Fruit fly (Drosophila melanogaster) whole organism, embryonic: Measurements from ENCODE around the gene CG9733.

Experiments used
- Adf1 ChIP-seq: fragments of 200-800 bp; sonication (Bioruptor generic); IDR thresholded peaks from 2 replicates; pipeline ENCODE4 v1.3.6; 2022; ENCODE audit warnings: missing biosample characterization, missing genetic modification characterization
- Aef1 ChIP-seq: fragments of 200-800 bp; sonication (Bioruptor generic); IDR thresholded peaks from 3 replicates; pipeline ENCODE4 v1.3.6; 2022; ENCODE audit warnings: missing biosample characterization, missing genetic modification characterization
- Atf6 ChIP-seq: fragments of 200-800 bp; sonication (Bioruptor generic); IDR thresholded peaks from 2 replicates; pipeline ENCODE4 v1.3.6; 2022; ENCODE audit warnings: missing biosample characterization, missing genetic modification characterization
- BtbVII ChIP-seq: fragments of 200-800 bp; sonication (Bioruptor generic); optimal IDR thresholded peaks from 3 replicates; lab custom pipeline; 2017; ENCODE audit warnings: missing biosample characterization, mild to moderate bottlenecking, missing genetic modification characterization
- CG11398 ChIP-seq: fragments of 200-800 bp; sonication (Bioruptor generic); optimal IDR thresholded peaks from 2 replicates; lab custom pipeline; 2016; ENCODE audit warnings: missing biosample characterization, missing genetic modification characterization
- CG11504 ChIP-seq: fragments of 200-800 bp; sonication (Bioruptor generic); optimal IDR thresholded peaks from 3 replicates; lab custom pipeline; 2019; ENCODE audit warnings: missing biosample characterization, mild to moderate bottlenecking, missing genetic modification characterization, moderate library complexity
- CG12155 ChIP-seq: fragments of 200-800 bp; sonication (Bioruptor generic); optimal IDR thresholded peaks from 3 replicates; lab custom pipeline; 2016; ENCODE audit warnings: missing biosample characterization, missing genetic modification characterization
- CG1233 ChIP-seq: fragments of 200-800 bp; sonication (Bioruptor generic); optimal IDR thresholded peaks from 4 replicates; lab custom pipeline; 2018; ENCODE audit warnings: missing biosample characterization, mild to moderate bottlenecking, missing genetic modification characterization
- CG12942 ChIP-seq: fragments of 200-800 bp; sonication (Bioruptor generic); optimal IDR thresholded peaks from 3 replicates; lab custom pipeline; 2016; ENCODE audit warnings: missing biosample characterization, missing genetic modification characterization
- CG14050 ChIP-seq: fragments of 200-800 bp; sonication (Bioruptor generic); IDR thresholded peaks from 3 replicates; pipeline ENCODE4 v1.3.6; 2022; ENCODE audit warnings: missing biosample characterization, missing genetic modification characterization
- CG14441 ChIP-seq: fragments of 200-800 bp; sonication (Bioruptor generic); IDR thresholded peaks from 2 replicates; pipeline ENCODE4 v1.3.6; 2022; ENCODE audit warnings: missing biosample characterization, missing genetic modification characterization
- CG14965 ChIP-seq: fragments of 200-800 bp; sonication (Bioruptor generic); optimal IDR thresholded peaks from 2 replicates; lab custom pipeline; 2016; ENCODE audit warnings: missing biosample characterization, missing genetic modification characterization, borderline replicate concordance
- CG16813 ChIP-seq: fragments of 200-800 bp; sonication (Bioruptor generic); IDR thresholded peaks from 3 replicates; pipeline ENCODE4 v1.3.6; 2022; ENCODE audit warnings: missing biosample characterization, missing genetic modification characterization; ENCODE audit not compliant: partially characterized antibody
- CG4328 ChIP-seq: fragments of 200-800 bp; sonication (Bioruptor generic); optimal IDR thresholded peaks from 3 replicates; lab custom pipeline; 2017; ENCODE audit warnings: missing biosample characterization, missing genetic modification reagents, missing genetic modification characterization
- CG6854 ChIP-seq: fragments of 200-800 bp; sonication (Bioruptor generic); optimal IDR thresholded peaks from 3 replicates; lab custom pipeline; 2017; ENCODE audit warnings: missing biosample characterization, mild to moderate bottlenecking, missing genetic modification characterization
- CG7372 ChIP-seq: fragments of 200-800 bp; sonication (Bioruptor generic); IDR thresholded peaks from 2 replicates; pipeline ENCODE4 v1.3.6; 2022; ENCODE audit warnings: missing biosample characterization, missing genetic modification characterization
- CG8478 ChIP-seq: fragments of >200 bp; optimal IDR thresholded peaks from 2 replicates; lab custom pipeline; 2018
- CG9215 ChIP-seq: fragments of 200-800 bp; sonication (Bioruptor generic); IDR thresholded peaks from 2 replicates; pipeline ENCODE4 v1.3.6; 2022; ENCODE audit warnings: missing biosample characterization, missing genetic modification characterization
- CTCF ChIP-seq: fragments of 200-800 bp; sonication (Bioruptor generic); optimal IDR thresholded peaks from 2 replicates; lab custom pipeline; 2017; ENCODE audit warnings: missing biosample characterization, mild to moderate bottlenecking, missing genetic modification characterization, moderate library complexity
- Dfd ChIP-seq, 2 experiments: fragments of >200 bp; optimal IDR thresholded peaks; 2 replicates each; lab custom pipeline; 2017; ENCODE audit warnings: missing biosample characterization in 2 of 2, missing genetic modification characterization in 2 of 2
- Doc3 ChIP-seq: fragments of 200-800 bp; sonication (Bioruptor generic); IDR thresholded peaks from 3 replicates; pipeline ENCODE4 v1.3.6; 2022; ENCODE audit warnings: missing biosample characterization, missing genetic modification characterization; ENCODE audit not compliant: partially characterized antibody
- Drgx ChIP-seq: fragments of 200-800 bp; sonication (Bioruptor generic); IDR thresholded peaks from 2 replicates; pipeline ENCODE4 v1.3.6; 2022; ENCODE audit warnings: missing biosample characterization, missing genetic modification characterization
- Eip74EF ChIP-seq, 2 experiments: fragments of 200-800 bp in 1 of 2; fragments of >200 bp in 1 of 2; sonication (Bioruptor generic) in 1 of 2; optimal IDR thresholded peaks; 2 replicates each; lab custom pipeline; 2017 to 2019; ENCODE audit warnings: missing biosample characterization in 2 of 2, missing genetic modification characterization in 2 of 2, mild to moderate bottlenecking in 1 of 2, moderate library complexity in 1 of 2
- Elba2 ChIP-seq: fragments of 200-800 bp; sonication (Bioruptor generic); optimal IDR thresholded peaks from 3 replicates; lab custom pipeline; 2016; ENCODE audit warnings: missing biosample characterization, missing genetic modification characterization
- Fer1 ChIP-seq: fragments of 200-800 bp; sonication (Bioruptor generic); optimal IDR thresholded peaks from 2 replicates; lab custom pipeline; 2017; ENCODE audit warnings: missing biosample characterization, mild to moderate bottlenecking, missing genetic modification characterization
- H15 ChIP-seq: fragments of 200-800 bp; sonication (Bioruptor generic); IDR thresholded peaks from 3 replicates; pipeline ENCODE4 v1.3.6; 2022; ENCODE audit warnings: missing biosample characterization, missing genetic modification characterization
- Hr78 ChIP-seq, 2 experiments: fragments of 200-800 bp in 1 of 2; fragments of >200 bp in 1 of 2; sonication (Bioruptor generic) in 1 of 2; optimal IDR thresholded peaks; 2 replicates each; lab custom pipeline; 2017 to 2019; ENCODE audit warnings: missing biosample characterization in 2 of 2, missing genetic modification characterization in 2 of 2, mild to moderate bottlenecking in 1 of 2, moderate library complexity in 1 of 2
- Mes4 ChIP-seq: fragments of 200-800 bp; sonication (Bioruptor generic); optimal IDR thresholded peaks from 2 replicates; lab custom pipeline; 2016; ENCODE audit warnings: missing biosample characterization, missing genetic modification characterization
- Nf-YA ChIP-seq: fragments of 200-800 bp; sonication (Bioruptor generic); IDR thresholded peaks from 2 replicates; pipeline ENCODE4 v1.3.6; 2022; ENCODE audit warnings: missing biosample characterization, missing genetic modification characterization
- Oaz ChIP-seq: fragments of 200-800 bp; sonication (Bioruptor generic); IDR thresholded peaks from 2 replicates; pipeline ENCODE4 v1.3.6; 2022; ENCODE audit warnings: missing biosample characterization, missing genetic modification characterization
- Poxn ChIP-seq: fragments of 200-800 bp; sonication (Bioruptor generic); IDR thresholded peaks from 2 replicates; pipeline ENCODE4 v1.3.6; 2022; ENCODE audit warnings: missing biosample characterization, missing genetic modification characterization
- TFAM ChIP-seq: fragments of 200-800 bp; sonication (Bioruptor generic); optimal IDR thresholded peaks from 2 replicates; lab custom pipeline; 2017; ENCODE audit warnings: missing biosample characterization, missing genetic modification characterization, inconsistent platforms
- abd-A ChIP-seq: fragments of 200-800 bp; sonication (Bioruptor generic); optimal IDR thresholded peaks from 3 replicates; lab custom pipeline; 2019; ENCODE audit warnings: missing biosample characterization, mild to moderate bottlenecking, missing genetic modification characterization, moderate library complexity
- amos ChIP-seq: fragments of 200-800 bp; sonication (Bioruptor generic); IDR thresholded peaks from 2 replicates; pipeline ENCODE4 v1.3.6; 2022; ENCODE audit warnings: missing biosample characterization, missing genetic modification characterization; ENCODE audit not compliant: partially characterized antibody
- ase ChIP-seq: fragments of 200-800 bp; sonication (Bioruptor generic); IDR thresholded peaks from 3 replicates; pipeline ENCODE4 v1.3.6; 2022; ENCODE audit warnings: missing biosample characterization, missing genetic modification characterization
- chn ChIP-seq: fragments of 200-800 bp; sonication (Bioruptor generic); optimal IDR thresholded peaks from 2 replicates; lab custom pipeline; 2016; ENCODE audit warnings: missing biosample characterization, missing genetic modification characterization
- ci ChIP-seq: fragments of 200-800 bp; sonication (Bioruptor generic); IDR thresholded peaks from 3 replicates; pipeline ENCODE4 v1.3.6; 2022; ENCODE audit warnings: missing biosample characterization, missing genetic modification characterization
- crc ChIP-seq: fragments of 200-800 bp; sonication (Bioruptor generic); optimal IDR thresholded peaks from 2 replicates; lab custom pipeline; 2016; ENCODE audit warnings: missing biosample characterization, missing genetic modification characterization
- dm ChIP-seq: fragments of 200-800 bp; sonication (Bioruptor generic); optimal IDR thresholded peaks from 3 replicates; lab custom pipeline; 2016; ENCODE audit warnings: missing biosample characterization, missing genetic modification characterization
- eve ChIP-seq, 2 experiments: fragments of >200 bp; optimal IDR thresholded peaks; 2 replicates each; lab custom pipeline; 2017; ENCODE audit warnings: missing biosample characterization in 2 of 2, missing genetic modification characterization in 2 of 2
- grn ChIP-seq: fragments of 200-800 bp; sonication (Bioruptor generic); optimal IDR thresholded peaks from 3 replicates; lab custom pipeline; 2017; ENCODE audit warnings: missing biosample characterization, missing genetic modification characterization
- h ChIP-seq: fragments of >200 bp; optimal IDR thresholded peaks from 2 replicates; lab custom pipeline; 2017
- lov ChIP-seq, 2 experiments: fragments of 200-800 bp in 1 of 2; fragments of >200 bp in 1 of 2; sonication (Bioruptor generic) in 1 of 2; IDR thresholded peaks in 1 of 2; optimal IDR thresholded peaks in 1 of 2; 2 replicates in 1 of 2; 3 replicates in 1 of 2; pipeline versions ENCODE4 v1.3.6 to Lab custom; 2017 to 2022; ENCODE audit warnings: missing biosample characterization in 1 of 2, missing genetic modification characterization in 1 of 2
- p53 ChIP-seq: fragments of 200-800 bp; sonication (Bioruptor generic); optimal IDR thresholded peaks from 2 replicates; lab custom pipeline; 2016; ENCODE audit warnings: missing biosample characterization, missing genetic modification characterization
- ro ChIP-seq: fragments of 200-800 bp; sonication (Bioruptor generic); IDR thresholded peaks from 2 replicates; pipeline ENCODE4 v1.3.6; 2022; ENCODE audit warnings: missing biosample characterization, missing genetic modification characterization
- schlank ChIP-seq: fragments of 200-800 bp; sonication (Bioruptor generic); optimal IDR thresholded peaks from 2 replicates; lab custom pipeline; 2018; ENCODE audit warnings: missing biosample characterization, mild to moderate bottlenecking, missing genetic modification characterization
- shn ChIP-seq: fragments of 200-800 bp; sonication (Bioruptor generic); optimal IDR thresholded peaks from 3 replicates; lab custom pipeline; 2016; ENCODE audit warnings: missing biosample characterization, missing genetic modification characterization
- stc ChIP-seq: fragments of 200-800 bp; sonication (Bioruptor generic); IDR thresholded peaks from 2 replicates; pipeline ENCODE4 v1.3.6; 2022; ENCODE audit warnings: missing biosample characterization, missing genetic modification characterization
- tio ChIP-seq: fragments of 200-800 bp; sonication (Bioruptor generic); optimal IDR thresholded peaks from 2 replicates; lab custom pipeline; 2017; ENCODE audit warnings: missing biosample characterization, missing genetic modification characterization, inconsistent platforms
- toy ChIP-seq: fragments of 200-800 bp; sonication (Bioruptor generic); IDR thresholded peaks from 2 replicates; pipeline ENCODE4 v1.3.6; 2022; ENCODE audit warnings: missing biosample characterization, missing genetic modification characterization
- wek ChIP-seq: fragments of 200-800 bp; sonication (Bioruptor generic); optimal IDR thresholded peaks from 3 replicates; lab custom pipeline; 2018; ENCODE audit warnings: missing biosample characterization, mild to moderate bottlenecking, missing genetic modification characterization, moderate library complexity
- yki ChIP-seq: fragments of >200 bp; optimal IDR thresholded peaks from 3 replicates; lab custom pipeline; 2018

The CG9733 gene

dm6 chr3R:30195606-30196049 is 50.9 kb downstream of the CG9733 start (continued):
- 0 out of 2 replicates have a peak, but pooled peaks have one; percentile 14 for TF ChIP-seq Oaz (GFP tag; lab: Robert Waterston, UW)
- TF ChIP-seq CG14441 (GFP tag; lab: Robert Waterston, UW), result peak; percentile 46; the same call in 1 of the 2 replicates
- peak in 1 of 2 experiments; percentile 4 for TF ChIP-seq Hr78 (GFP tag; optimal IDR thresholded peaks at IDR 0.05; lab: Kevin White, UChicago)
- peak; percentile 15; the same call in 1 of the 2 replicates for TF ChIP-seq Atf6
- TF ChIP-seq tio (GFP tag; lab: Kevin White, UChicago), result no peak
- TF ChIP-seq Nf-YA (GFP tag; lab: Robert Waterston, UW), result 0 out of 2 replicates have a peak, but pooled peaks have one; percentile 27
- TF ChIP-seq crc, result no peak
- no peak for TF ChIP-seq eve (GFP tag; optimal IDR thresholded peaks at IDR 0.05; lab: Kevin White, UChicago)
- TF ChIP-seq lov (optimal IDR thresholded peaks at IDR 0.05; lab: Kevin White, UChicago), result no peak
- TF ChIP-seq lov (GFP tag; IDR thresholded peaks at IDR 0.05; lab: Robert Waterston, UW), result peak; percentile 47; the same call in 1 of the 3 replicates
- peak; percentile 50; the same call in 1 of the 3 replicates for TF ChIP-seq CG14050 (GFP tag; lab: Robert Waterston, UW)
- peak; percentile 55; the same call in 1 of the 3 replicates for TF ChIP-seq ci (GFP tag; lab: Robert Waterston, UW)
- no peak for TF ChIP-seq yki (lab: Kevin White, UChicago)
- no peak for TF ChIP-seq CG4328 (GFP tag; lab: Kevin White, UChicago)
- TF ChIP-seq Adf1 (GFP tag; lab: Robert Waterston, UW), result peak; percentile 47
- TF ChIP-seq stc (GFP tag; lab: Robert Waterston, UW), result peak; percentile 39
- TF ChIP-seq Dfd (GFP tag; optimal IDR thresholded peaks at IDR 0.05; lab: Kevin White, UChicago), result no peak
- no peak for TF ChIP-seq TFAM (GFP tag; lab: Kevin White, UChicago)
- TF ChIP-seq Doc3 (GFP tag; lab: Robert Waterston, UW), result no peak
- no peak for TF ChIP-seq Mes4 (GFP tag; lab: Kevin White, UChicago)
- TF ChIP-seq Eip74EF (GFP tag; optimal IDR thresholded peaks at IDR 0.05; lab: Kevin White, UChicago), result no peak
- peak; percentile 18; the same call in 1 of the 2 replicates for TF ChIP-seq CG7372 (GFP tag; lab: Robert Waterston, UW)
- TF ChIP-seq CG14965 (GFP tag; lab: Kevin White, UChicago), result no peak
- TF ChIP-seq toy (GFP tag; lab: Robert Waterston, UW), result 0 out of 2 replicates have a peak, but pooled peaks have one; percentile 27
- peak; percentile 78 for TF ChIP-seq CTCF (GFP tag; lab: Kevin White, UChicago)
- peak; percentile 7 for TF ChIP-seq CG12155
- TF ChIP-seq shn (GFP tag; lab: Kevin White, UChicago), result peak; percentile 22
- peak; percentile 24 for TF ChIP-seq CG12942 (GFP tag; lab: Kevin White, UChicago)
- TF ChIP-seq CG8478 (lab: Kevin White, UChicago), result no peak
- TF ChIP-seq wek (GFP tag; lab: Kevin White, UChicago), result no peak
- TF ChIP-seq ase, result peak; percentile 43; the same call in 1 of the 3 replicates
- TF ChIP-seq Elba2, result no peak
- peak; percentile 35; the same call in 1 of the 2 replicates for TF ChIP-seq Drgx
- TF ChIP-seq chn (GFP tag; lab: Kevin White, UChicago), result no peak
- TF ChIP-seq p53, result no peak
- TF ChIP-seq h, result no peak
- TF ChIP-seq ro (GFP tag; lab: Robert Waterston, UW), result no peak
- TF ChIP-seq grn (GFP tag; lab: Kevin White, UChicago), result no peak
- no peak for TF ChIP-seq Aef1
- TF ChIP-seq dm (GFP tag; lab: Kevin White, UChicago), result peak; percentile 83
- no peak for TF ChIP-seq CG9215 (GFP tag; lab: Robert Waterston, UW)
- TF ChIP-seq CG16813 (GFP tag; lab: Robert Waterston, UW), result no peak
- peak; percentile 16 for TF ChIP-seq CG11398 (GFP tag; lab: Kevin White, UChicago)
- no peak; the same call in 1 of the 2 replicates for TF ChIP-seq amos
- TF ChIP-seq abd-A (tag; lab: Kevin White, UChicago), result no peak
- TF ChIP-seq CG11504 (tag; lab: Kevin White, UChicago), result peak; percentile 44
- TF ChIP-seq schlank (tag; lab: Kevin White, UChicago), result peak; percentile 36
- TF ChIP-seq CG6854, result peak; percentile 25
- no peak for TF ChIP-seq Poxn (GFP tag; lab: Robert Waterston, UW)
- no peak for TF ChIP-seq CG1233
- TF ChIP-seq H15 (GFP tag; lab: Robert Waterston, UW), result peak; percentile 45; the same call in 1 of the 3 replicates
- no peak for TF ChIP-seq BtbVII (GFP tag; lab: Kevin White, UChicago)
- peak; percentile 71 for TF ChIP-seq Fer1 (GFP tag; lab: Kevin White, UChicago)
